Fruit fly (Drosophila melanogaster): ENCODE results near the gene CG33270.

- TF ChIP-seq CG8478 (optimal IDR thresholded peaks at IDR 0.05) (no peak), CTCF (optimal IDR thresholded peaks at IDR 0.05) (no peak)
Measured at dm6 chr3L:11563972-11564533, 14.4 kb downstream of the CG33270 start, which contains the start of the genes CG46412 and CG33267.
